Worm (Caenorhabditis elegans) whole organism, mixed stage, embryonic: ENCODE measurements around the gene Y54G2A.19.

ENCODE experiments used
- ceh-39 ChIP-seq: fragments of 150-350 bp; optimal IDR thresholded peaks from 2 replicates; lab custom pipeline; 2014; ENCODE audit warnings: missing biosample characterization, missing genetic modification characterization
- lin-13 ChIP-seq: fragments of 150-350 bp; optimal IDR thresholded peaks from 2 replicates; lab custom pipeline; 2014; ENCODE audit warnings: missing biosample characterization, missing genetic modification characterization
- lsy-2 ChIP-seq: fragments of 150-350 bp; optimal IDR thresholded peaks from 2 replicates; lab custom pipeline; 2014; ENCODE audit warnings: missing biosample characterization, missing genetic modification characterization
- nhr-12 ChIP-seq: fragments of 150-350 bp; optimal IDR thresholded peaks from 2 replicates; lab custom pipeline; 2014; ENCODE audit warnings: missing biosample characterization, missing genetic modification characterization
- nhr-237 ChIP-seq: fragments of 150-350 bp; optimal IDR thresholded peaks from 2 replicates; lab custom pipeline; 2014; ENCODE audit warnings: missing biosample characterization, missing genetic modification characterization
- pha-4 ChIP-seq: fragments of 150-350 bp; optimal IDR thresholded peaks from 2 replicates; lab custom pipeline; 2018; ENCODE audit warnings: missing biosample characterization, missing genetic modification reagents, missing genetic modification characterization
- unc-62 ChIP-seq: fragments of 150-350 bp; optimal IDR thresholded peaks from 2 replicates; lab custom pipeline; 2014; ENCODE audit warnings: missing biosample characterization, missing genetic modification reagents, missing genetic modification characterization
- ztf-11 ChIP-seq: fragments of 150-350 bp; optimal IDR thresholded peaks from 2 replicates; lab custom pipeline; 2014; ENCODE audit warnings: missing biosample characterization, missing genetic modification characterization

DNA sequence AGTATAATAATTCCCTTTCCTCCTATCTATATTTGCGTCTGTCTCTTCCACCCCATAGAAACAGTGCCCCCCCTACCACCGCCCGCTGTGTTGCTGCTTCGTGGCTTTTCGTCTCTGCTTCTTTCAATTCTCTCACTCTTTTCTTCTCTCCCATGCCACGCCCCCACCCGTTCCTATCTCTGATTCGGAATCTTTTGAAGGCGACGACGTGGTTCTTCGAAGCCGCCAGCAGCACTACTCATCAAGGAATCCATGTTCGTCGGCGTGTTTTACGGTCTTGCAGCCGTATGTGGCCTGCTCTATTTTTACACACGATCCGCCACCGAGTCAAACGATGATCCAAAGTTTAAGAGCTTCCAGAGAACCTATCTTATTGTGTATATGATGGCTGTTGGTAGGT is 36.7 kb upstream of the Y54G2A.19 start, which contains the start of gene samt-1:
- TF ChIP-seq unc-62 (GFP tag; lab: Kevin White, UChicago): no peak
- no peak for TF ChIP-seq pha-4
- TF ChIP-seq nhr-12: no peak
- no peak for TF ChIP-seq ceh-39
- TF ChIP-seq lin-13 (tag; lab: Kevin White, UChicago): no peak
- TF ChIP-seq nhr-237 (tag; lab: Kevin White, UChicago): no peak
- TF ChIP-seq lsy-2 (tag; lab: Kevin White, UChicago): no peak
- TF ChIP-seq ztf-11 (tag; lab: Kevin White, UChicago): no peak
